Fruit fly (Drosophila melanogaster): ENCODE results near the gene CG12713.

The CG12713 gene

dm6 chr3L:15825493-15826209, 6.6 kb upstream of the CG12713 start (continued):
- TF ChIP-seq Pdp1 (GFP tag; optimal IDR thresholded peaks at IDR 0.05) (peak in 1 of 2 experiments; percentile 81), nerfin-2 (GFP tag; IDR thresholded peaks at IDR 0.05; ENCODE audit: partially characterized antibody) (no peak), dmrt11E (tag; optimal IDR thresholded peaks at IDR 0.05) (no peak), ara (GFP tag; IDR thresholded peaks at IDR 0.05) (peak; percentile 55; the same call in 1 of the 2 replicates), CG30431 (GFP tag; optimal IDR thresholded peaks at IDR 0.05) (no peak), CG6813 (GFP tag; optimal IDR thresholded peaks at IDR 0.05) (no peak), HmgD (GFP tag; optimal IDR thresholded peaks at IDR 0.05) (no peak), CG5245 (GFP tag; optimal IDR thresholded peaks at IDR 0.05) (no peak), exex (tag; optimal IDR thresholded peaks at IDR 0.05) (peak; percentile 58), schlank (tag; optimal IDR thresholded peaks at IDR 0.05) (no peak), Neu2 (GFP tag; optimal IDR thresholded peaks at IDR 0.05; ENCODE audit: borderline replicate concordance) (no peak), CG17912 (GFP tag; optimal IDR thresholded peaks at IDR 0.05) (no peak), Antp (GFP tag; optimal IDR thresholded peaks at IDR 0.05) (no peak), luna (GFP tag; optimal IDR thresholded peaks at IDR 0.05) (no peak), phol (tag; optimal IDR thresholded peaks at IDR 0.05) (peak; percentile 81), B-H1 (GFP tag; IDR thresholded peaks at IDR 0.05) (peak; percentile 18; the same call in 1 of the 3 replicates), D19A (tag; optimal IDR thresholded peaks at IDR 0.05) (no peak), cwo (GFP tag; optimal IDR thresholded peaks at IDR 0.05) (peak; percentile 16), CG17802 (tag; optimal IDR thresholded peaks at IDR 0.05) (no peak), E2f1 (GFP tag; IDR thresholded peaks at IDR 0.05) (no peak), pum (GFP tag; optimal IDR thresholded peaks at IDR 0.05) (no peak), Sry-β (GFP tag; optimal IDR thresholded peaks at IDR 0.05) (no peak), CG2120 (GFP tag; optimal IDR thresholded peaks at IDR 0.05) (peak; percentile 29), salm (tag; optimal IDR thresholded peaks at IDR 0.05) (peak; percentile 15), trh (GFP tag; optimal IDR thresholded peaks at IDR 0.05) (no peak), twi (tag; optimal IDR thresholded peaks at IDR 0.05) (no peak), tna (GFP tag; IDR thresholded peaks at IDR 0.05; ENCODE audit: partially characterized antibody) (no peak), mam (GFP tag; optimal IDR thresholded peaks at IDR 0.05) (no peak), fd102C (GFP tag; optimal IDR thresholded peaks at IDR 0.05) (no peak), Dip2 (GFP tag; IDR thresholded peaks at IDR 0.05) (no peak), scrt (GFP tag; optimal IDR thresholded peaks at IDR 0.05) (peak; percentile 40), CG6854 (GFP tag; optimal IDR thresholded peaks at IDR 0.05) (peak; percentile 15), seq (GFP tag; IDR thresholded peaks at IDR 0.05) (peak; percentile 14; the same call in 1 of the 2 replicates), Doc3 (GFP tag; IDR thresholded peaks at IDR 0.05; ENCODE audit: partially characterized antibody) (no peak), CG1529 (GFP tag; optimal IDR thresholded peaks at IDR 0.05) (peak; percentile 22), Abd-B (GFP tag; optimal IDR thresholded peaks at IDR 0.05) (no peak), Sox102F (GFP tag; optimal IDR thresholded peaks at IDR 0.05) (no peak), gro (GFP tag; optimal IDR thresholded peaks at IDR 0.05) (peak; percentile 49), CG8359 (GFP tag; optimal IDR thresholded peaks at IDR 0.05; ENCODE audit: borderline replicate concordance) (no peak), eve (GFP tag; optimal IDR thresholded peaks at IDR 0.05) (peak in 1 of 2 experiments; percentile 93), bbx (GFP tag; IDR thresholded peaks at IDR 0.05; ENCODE audit: partially characterized antibody) (no peak), CG1233 (GFP tag; optimal IDR thresholded peaks at IDR 0.05) (no peak), fd3F (GFP tag; optimal IDR thresholded peaks at IDR 0.05) (no peak), CG16815 (GFP tag; optimal IDR thresholded peaks at IDR 0.05) (no peak), ems (GFP tag; optimal IDR thresholded peaks at IDR 0.05) (no peak), C15 (GFP tag; IDR thresholded peaks at IDR 0.05) (no peak), CG10979 (tag; optimal IDR thresholded peaks at IDR 0.05) (no peak), CG3281 (GFP tag; optimal IDR thresholded peaks at IDR 0.05) (peak; percentile 59), CG2199 (GFP tag; IDR thresholded peaks at IDR 0.05) (no peak)

All from whole organism, embryonic.